Fruit fly (Drosophila melanogaster) whole organism, embryonic: ENCODE data around the gene Cyt-c1L.
A peak's percentile ranks its signal among the peaks of the same experiment; 100 is the strongest.

ENCODE experiments used
- Bgb ChIP-seq: fragments of 200-800 bp; sonication (Bioruptor generic); IDR thresholded peaks from 2 replicates; pipeline ENCODE4 v1.3.6; 2022; ENCODE audit warnings: missing biosample characterization, missing genetic modification characterization; ENCODE audit not compliant: partially characterized antibody
- C15 ChIP-seq: fragments of 200-800 bp; sonication (Bioruptor generic); IDR thresholded peaks from 3 replicates; pipeline ENCODE4 v1.3.6; 2022; ENCODE audit warnings: missing biosample characterization, missing genetic modification characterization
- CG13287 ChIP-seq: fragments of 200-800 bp; sonication (Bioruptor generic); IDR thresholded peaks from 2 replicates; pipeline ENCODE4 v1.3.6; 2022; ENCODE audit warnings: missing biosample characterization, missing genetic modification characterization; ENCODE audit not compliant: partially characterized antibody
- CG13296 ChIP-seq: fragments of 200-800 bp; sonication (Bioruptor generic); optimal IDR thresholded peaks from 3 replicates; lab custom pipeline; 2018; ENCODE audit warnings: missing biosample characterization, mild to moderate bottlenecking, missing genetic modification characterization
- CG15269 ChIP-seq: fragments of 200-800 bp; sonication (Bioruptor generic); optimal IDR thresholded peaks from 2 replicates; lab custom pipeline; 2018; ENCODE audit warnings: missing biosample characterization, mild to moderate bottlenecking, missing genetic modification characterization, moderate library complexity
- CG15601 ChIP-seq: fragments of 200-800 bp; sonication (Bioruptor generic); optimal IDR thresholded peaks from 3 replicates; lab custom pipeline; 2019; ENCODE audit warnings: missing biosample characterization, mild to moderate bottlenecking, missing genetic modification characterization, moderate library complexity
- CG16779 ChIP-seq: fragments of 200-800 bp; sonication (Bioruptor generic); IDR thresholded peaks from 2 replicates; pipeline ENCODE4 v1.3.6; 2022; ENCODE audit warnings: missing biosample characterization, missing genetic modification characterization
- CG16863 ChIP-seq: fragments of 200-800 bp; sonication (Bioruptor generic); optimal IDR thresholded peaks from 3 replicates; lab custom pipeline; 2016; ENCODE audit warnings: missing biosample characterization, missing genetic modification characterization
- CG17361 ChIP-seq: fragments of 200-800 bp; sonication (Bioruptor generic); IDR thresholded peaks from 3 replicates; pipeline ENCODE4 v1.3.6; 2022; ENCODE audit warnings: missing biosample characterization, missing genetic modification characterization
- CG17829 ChIP-seq: fragments of 200-800 bp; optimal IDR thresholded peaks from 2 replicates; lab custom pipeline; 2019; ENCODE audit warnings: missing biosample characterization, mild to moderate bottlenecking, missing genetic modification characterization, moderate library complexity
- CG2120 ChIP-seq: fragments of 200-800 bp; sonication (Bioruptor generic); optimal IDR thresholded peaks from 3 replicates; lab custom pipeline; 2016; ENCODE audit warnings: missing biosample characterization, missing genetic modification characterization
- CG2129 ChIP-seq: fragments of 200-800 bp; sonication (Bioruptor generic); IDR thresholded peaks from 2 replicates; pipeline ENCODE4 v1.3.6; 2022; ENCODE audit warnings: missing biosample characterization, missing genetic modification characterization; ENCODE audit not compliant: partially characterized antibody
- CG32767 ChIP-seq: fragments of 200-800 bp; sonication (Bioruptor generic); IDR thresholded peaks from 2 replicates; pipeline ENCODE4 v1.3.6; 2022; ENCODE audit warnings: missing biosample characterization, missing genetic modification characterization
- CG32772 ChIP-seq: fragments of 200-800 bp; sonication (Bioruptor generic); IDR thresholded peaks from 2 replicates; pipeline ENCODE4 v1.3.6; 2022; ENCODE audit warnings: missing biosample characterization, missing genetic modification characterization
- CG34224 ChIP-seq: fragments of 200-800 bp; sonication (Bioruptor generic); IDR thresholded peaks from 3 replicates; pipeline ENCODE4 v1.3.6; 2022; ENCODE audit warnings: missing biosample characterization, missing genetic modification characterization; ENCODE audit not compliant: partially characterized antibody
- CG3995 ChIP-seq: fragments of 200-800 bp; sonication (Bioruptor generic); optimal IDR thresholded peaks from 3 replicates; lab custom pipeline; 2016; ENCODE audit warnings: missing biosample characterization, missing genetic modification characterization
- CG6272 ChIP-seq: fragments of 200-800 bp; sonication (Bioruptor generic); IDR thresholded peaks from 2 replicates; pipeline ENCODE4 v1.3.6; 2022; ENCODE audit warnings: missing biosample characterization, missing genetic modification characterization
- CG6813 ChIP-seq: fragments of 200-800 bp; sonication (Bioruptor generic); optimal IDR thresholded peaks from 2 replicates; lab custom pipeline; 2017; ENCODE audit warnings: missing biosample characterization, missing genetic modification characterization, mild to moderate bottlenecking, moderate library complexity, missing genetic modification reagents
- CG7987 ChIP-seq: fragments of 200-800 bp; sonication (Bioruptor generic); optimal IDR thresholded peaks from 2 replicates; lab custom pipeline; 2018; ENCODE audit warnings: missing biosample characterization, mild to moderate bottlenecking, missing genetic modification characterization, moderate library complexity
- CG8290 ChIP-seq, 3 experiments: fragments of 200-800 bp; sonication (Bioruptor generic); optimal IDR thresholded peaks; 2 replicates each; lab custom pipeline; 2016 to 2019; ENCODE audit warnings: missing biosample characterization in 3 of 3, missing genetic modification characterization in 3 of 3, mild to moderate bottlenecking in 2 of 3, moderate library complexity in 1 of 3
- CG8388 ChIP-seq: fragments of 200-800 bp; sonication (Bioruptor generic); optimal IDR thresholded peaks from 2 replicates; lab custom pipeline; 2019; ENCODE audit warnings: missing biosample characterization, mild to moderate bottlenecking, missing genetic modification characterization, moderate library complexity
- HmgD ChIP-seq: fragments of 200-800 bp; sonication (Bioruptor generic); optimal IDR thresholded peaks from 3 replicates; lab custom pipeline; 2016; ENCODE audit warnings: missing biosample characterization, missing genetic modification characterization
- Nf-YA ChIP-seq: fragments of 200-800 bp; sonication (Bioruptor generic); IDR thresholded peaks from 2 replicates; pipeline ENCODE4 v1.3.6; 2022; ENCODE audit warnings: missing biosample characterization, missing genetic modification characterization
- Oli ChIP-seq: fragments of 200-800 bp; sonication (Bioruptor generic); optimal IDR thresholded peaks from 2 replicates; lab custom pipeline; 2018; ENCODE audit warnings: missing biosample characterization, mild to moderate bottlenecking, missing genetic modification characterization, moderate library complexity
- Pdp1 ChIP-seq, 2 experiments: fragments of 200-800 bp; sonication (Bioruptor generic); optimal IDR thresholded peaks; 3 replicates each; lab custom pipeline; 2016; ENCODE audit warnings: missing biosample characterization in 2 of 2, missing genetic modification characterization in 2 of 2, mild to moderate bottlenecking in 1 of 2, moderate library complexity in 1 of 2
- Side ChIP-seq: fragments of 200-800 bp; sonication (Bioruptor generic); optimal IDR thresholded peaks from 2 replicates; lab custom pipeline; 2016; ENCODE audit warnings: missing biosample characterization, missing genetic modification characterization
- Sry-δ ChIP-seq: fragments of 200-800 bp; sonication (Bioruptor generic); optimal IDR thresholded peaks from 2 replicates; lab custom pipeline; 2016; ENCODE audit warnings: missing biosample characterization, missing genetic modification characterization
- chinmo ChIP-seq: fragments of 200-800 bp; sonication (Bioruptor generic); IDR thresholded peaks from 4 replicates; pipeline ENCODE4 v1.3.6; 2022; ENCODE audit warnings: missing biosample characterization, missing genetic modification characterization; ENCODE audit not compliant: partially characterized antibody
- danr ChIP-seq: fragments of 200-800 bp; sonication (Bioruptor generic); IDR thresholded peaks from 2 replicates; pipeline ENCODE4 v1.3.6; 2022; ENCODE audit warnings: missing biosample characterization, missing genetic modification characterization
- disco-r ChIP-seq: fragments of 200-800 bp; sonication (Bioruptor generic); optimal IDR thresholded peaks from 2 replicates; lab custom pipeline; 2016; ENCODE audit warnings: missing biosample characterization, missing genetic modification characterization
- dm ChIP-seq: fragments of 200-800 bp; sonication (Bioruptor generic); optimal IDR thresholded peaks from 3 replicates; lab custom pipeline; 2016; ENCODE audit warnings: missing biosample characterization, missing genetic modification characterization
- gsb-n ChIP-seq: fragments of 200-800 bp; sonication (Bioruptor generic); optimal IDR thresholded peaks from 3 replicates; lab custom pipeline; 2018; ENCODE audit warnings: missing biosample characterization, mild to moderate bottlenecking, missing genetic modification characterization
- jing ChIP-seq: fragments of 200-800 bp; sonication (Bioruptor generic); optimal IDR thresholded peaks from 2 replicates; lab custom pipeline; 2018; ENCODE audit warnings: missing biosample characterization, mild to moderate bottlenecking, missing genetic modification characterization
- lbe ChIP-seq: fragments of 200-800 bp; sonication (Bioruptor generic); optimal IDR thresholded peaks from 2 replicates; lab custom pipeline; 2016; ENCODE audit warnings: missing biosample characterization, mild to moderate bottlenecking, missing genetic modification characterization
- lola ChIP-seq, 3 experiments: fragments of >200 bp in 2 of 3; fragments of 200-800 bp in 1 of 3; sonication (Bioruptor generic) in 1 of 3; optimal IDR thresholded peaks; 2 replicates each; lab custom pipeline; 2017 to 2019; ENCODE audit warnings: missing biosample characterization in 3 of 3, missing genetic modification characterization in 3 of 3, mild to moderate bottlenecking in 1 of 3, moderate library complexity in 1 of 3
- nerfin-1 ChIP-seq: fragments of 200-800 bp; sonication (Bioruptor generic); optimal IDR thresholded peaks from 3 replicates; lab custom pipeline; 2019; ENCODE audit warnings: missing biosample characterization, mild to moderate bottlenecking, missing genetic modification characterization, moderate library complexity
- nerfin-2 ChIP-seq: fragments of 200-800 bp; sonication (Bioruptor generic); IDR thresholded peaks from 2 replicates; pipeline ENCODE4 v1.3.6; 2022; ENCODE audit warnings: missing biosample characterization, missing genetic modification characterization; ENCODE audit not compliant: partially characterized antibody
- nmo ChIP-seq: fragments of 200-800 bp; sonication (Bioruptor generic); optimal IDR thresholded peaks from 2 replicates; lab custom pipeline; 2018; ENCODE audit warnings: missing biosample characterization, mild to moderate bottlenecking, missing genetic modification characterization, moderate library complexity
- odd ChIP-seq: fragments of 200-800 bp; sonication (Bioruptor generic); optimal IDR thresholded peaks from 2 replicates; lab custom pipeline; 2017; ENCODE audit warnings: missing biosample characterization, mild to moderate bottlenecking, missing genetic modification characterization
- p53 ChIP-seq: fragments of 200-800 bp; sonication (Bioruptor generic); optimal IDR thresholded peaks from 2 replicates; lab custom pipeline; 2016; ENCODE audit warnings: missing biosample characterization, missing genetic modification characterization
- pb ChIP-seq: fragments of 200-800 bp; sonication (Bioruptor generic); optimal IDR thresholded peaks from 3 replicates; lab custom pipeline; 2016; ENCODE audit warnings: missing biosample characterization, missing genetic modification characterization
- ranshi ChIP-seq: fragments of 200-800 bp; sonication (Bioruptor generic); IDR thresholded peaks from 2 replicates; pipeline ENCODE4 v1.3.6; 2022; ENCODE audit warnings: missing biosample characterization, missing genetic modification characterization
- sens ChIP-seq: fragments of 200-800 bp; sonication (Bioruptor generic); peaks from one replicate; lab custom pipeline; 2016; ENCODE audit warnings: missing biosample characterization, missing genetic modification characterization
- so ChIP-seq: fragments of 200-800 bp; sonication (Bioruptor generic); IDR thresholded peaks from 3 replicates; pipeline ENCODE4 v1.3.6; 2022; ENCODE audit warnings: missing biosample characterization, missing genetic modification characterization
- vnd ChIP-seq: fragments of 200-800 bp; sonication (Bioruptor generic); IDR thresholded peaks from 3 replicates; pipeline ENCODE4 v1.3.6; 2022; ENCODE audit warnings: missing biosample characterization, missing genetic modification characterization; ENCODE audit not compliant: partially characterized antibody
- zen ChIP-seq: fragments of 200-800 bp; sonication (Bioruptor generic); optimal IDR thresholded peaks from 3 replicates; lab custom pipeline; 2018; ENCODE audit warnings: missing biosample characterization, mild to moderate bottlenecking, missing genetic modification characterization, moderate library complexity
- zf30C ChIP-seq: fragments of 200-800 bp; sonication (Bioruptor generic); optimal IDR thresholded peaks from 3 replicates; lab custom pipeline; 2018; ENCODE audit warnings: missing biosample characterization, mild to moderate bottlenecking, missing genetic modification characterization
- zfh2 ChIP-seq: fragments of 200-800 bp; sonication (Bioruptor generic); optimal IDR thresholded peaks from 2 replicates; lab custom pipeline; 2016; ENCODE audit warnings: missing biosample characterization, missing genetic modification characterization

The Cyt-c1L gene

dm6 chr3R:29228745-29229448 is 25.0 kb upstream of the Cyt-c1L start, which contains the start of gene Usp1 (continued):
- TF ChIP-seq pb: no peak
- peak; percentile 96 for TF ChIP-seq CG13287
- no peak for TF ChIP-seq odd (GFP tag; lab: Kevin White, UChicago)
- peak; percentile 32 for TF ChIP-seq nerfin-1 (tag; lab: Kevin White, UChicago)
- no peak for TF ChIP-seq lola (GFP tag; optimal IDR thresholded peaks at IDR 0.05; lab: Kevin White, UChicago)
- peak in 1 of 2 experiments; percentile 24 for TF ChIP-seq Pdp1 (GFP tag; optimal IDR thresholded peaks at IDR 0.05; lab: Kevin White, UChicago)
- no peak for TF ChIP-seq danr (GFP tag; lab: Robert Waterston, UW)
- peak; percentile 94; the same call in 2 of the 3 replicates for TF ChIP-seq CG17361 (GFP tag; lab: Robert Waterston, UW)
- peak; percentile 77 for TF ChIP-seq sens (GFP tag; lab: Kevin White, UChicago)
- TF ChIP-seq Sry-δ: peak; percentile 93
- no peak for TF ChIP-seq CG8388
- TF ChIP-seq nmo (GFP tag; lab: Kevin White, UChicago): peak; percentile 62
- TF ChIP-seq CG15601 (tag; lab: Kevin White, UChicago): no peak
- peak; percentile 94 for TF ChIP-seq vnd (GFP tag; lab: Robert Waterston, UW)
- TF ChIP-seq zf30C (GFP tag; lab: Kevin White, UChicago): no peak
- TF ChIP-seq HmgD (GFP tag; lab: Kevin White, UChicago): peak; percentile 42
- TF ChIP-seq CG16779 (GFP tag; lab: Robert Waterston, UW): no peak
- peak; percentile 28 for TF ChIP-seq Side (GFP tag; lab: Kevin White, UChicago)
- no peak for TF ChIP-seq jing (GFP tag; lab: Kevin White, UChicago)
- TF ChIP-seq CG2129 (GFP tag; lab: Robert Waterston, UW): peak; percentile 78
- TF ChIP-seq ranshi (GFP tag; lab: Robert Waterston, UW): no peak
- TF ChIP-seq CG32772 (GFP tag; lab: Robert Waterston, UW): no peak
- peak; percentile 95 for TF ChIP-seq CG34224 (GFP tag; lab: Robert Waterston, UW)
- no peak for TF ChIP-seq CG3995
- TF ChIP-seq CG16863: no peak
- no peak for TF ChIP-seq disco-r (GFP tag; lab: Kevin White, UChicago)
- peak; percentile 47 for TF ChIP-seq zen (tag; lab: Kevin White, UChicago)
- no peak for TF ChIP-seq CG6813 (GFP tag; lab: Kevin White, UChicago)
- no peak for TF ChIP-seq Nf-YA (GFP tag; lab: Robert Waterston, UW)
- no peak for TF ChIP-seq so (GFP tag; lab: Robert Waterston, UW)
- no peak for TF ChIP-seq gsb-n (tag; lab: Kevin White, UChicago)
- TF ChIP-seq Bgb: peak; percentile 98
- no peak for TF ChIP-seq CG15269 (tag; lab: Kevin White, UChicago)
- peak; percentile 26 for TF ChIP-seq CG7987 (GFP tag; lab: Kevin White, UChicago)
- TF ChIP-seq lbe (GFP tag; lab: Kevin White, UChicago): no peak
- no peak for TF ChIP-seq CG8290 (GFP tag; optimal IDR thresholded peaks at IDR 0.05; lab: Kevin White, UChicago)
- no peak for TF ChIP-seq CG8290 (tag; optimal IDR thresholded peaks at IDR 0.05; lab: Kevin White, UChicago)
- peak; percentile 96 for TF ChIP-seq nerfin-2 (GFP tag; lab: Robert Waterston, UW)
- no peak for TF ChIP-seq CG13296 (GFP tag; lab: Kevin White, UChicago)
- no peak for TF ChIP-seq zfh2
- no peak for TF ChIP-seq C15 (GFP tag; lab: Robert Waterston, UW)
- TF ChIP-seq chinmo: peak; percentile 91; the same call in 2 of the 4 replicates
- TF ChIP-seq CG32767 (GFP tag; lab: Robert Waterston, UW): no peak
- no peak for TF ChIP-seq CG2120 (GFP tag; lab: Kevin White, UChicago)
- peak; percentile 52 for TF ChIP-seq CG17829
- no peak for TF ChIP-seq p53 (GFP tag; lab: Kevin White, UChicago)
- peak; percentile 13; the same call in 1 of the 2 replicates for TF ChIP-seq CG6272 (GFP tag; lab: Robert Waterston, UW)
- TF ChIP-seq Oli: no peak
- TF ChIP-seq dm (GFP tag; lab: Kevin White, UChicago): no peak
